Fruit fly (Drosophila melanogaster) S2 (cell line): ENCODE results near the gene Gr39a.

Source experiments
- CG8478 ChIP-seq: fragments of >200 bp; optimal IDR thresholded peaks from 2 replicates; lab custom pipeline; 2018
- CTCF ChIP-seq, 2 experiments: fragments of >200 bp; optimal IDR thresholded peaks; 2 replicates each; lab custom pipeline; 2018

- TF ChIP-seq CG8478 (lab: Kevin White, UChicago) (no peak), CTCF (optimal IDR thresholded peaks at IDR 0.05; lab: Kevin White, UChicago) (no peak)
Observed at dm6 chr2L:21309754-21310426, 19.4 kb downstream of the Gr39a start, which contains the start of gene Mondo.
